Worm (Caenorhabditis elegans) whole organism, L3 larva: ENCODE measurements around the gene str-115.
"Not testable (repeated sequence)": the region's sequence is repeated elsewhere in the genome, so short reads cannot be mapped to it uniquely, and the experiment has no call there.

Experiments used
- R02D3.7 ChIP-seq: fragments of 150-350 bp; optimal IDR thresholded peaks from 2 replicates; lab custom pipeline; 2014; ENCODE audit warnings: missing biosample characterization, missing genetic modification characterization
- ceh-16 ChIP-seq: sonication (generic microtip); optimal IDR thresholded peaks from 2 replicates; lab custom pipeline; 2017; ENCODE audit warnings: missing biosample characterization, missing genetic modification characterization
- ceh-28 ChIP-seq: fragments of 150-350 bp; optimal IDR thresholded peaks from 2 replicates; lab custom pipeline; 2014; ENCODE audit warnings: missing biosample characterization, missing genetic modification reagents, missing genetic modification characterization
- ceh-82 ChIP-seq: fragments of 150-350 bp; optimal IDR thresholded peaks from 2 replicates; lab custom pipeline; 2014; ENCODE audit warnings: missing biosample characterization, missing genetic modification characterization
- ceh-9 ChIP-seq: sonication (generic microtip); optimal IDR thresholded peaks from 2 replicates; lab custom pipeline; 2018; ENCODE audit warnings: missing biosample characterization, missing genetic modification characterization
- egl-27 ChIP-seq: sonication (generic microtip); optimal IDR thresholded peaks from 4 replicates; lab custom pipeline; 2017; ENCODE audit warnings: missing biosample characterization, missing genetic modification reagents, missing genetic modification characterization
- elt-1 ChIP-seq: fragments of 150-350 bp; optimal IDR thresholded peaks from 2 replicates; lab custom pipeline; 2014; ENCODE audit warnings: missing biosample characterization, missing genetic modification characterization
- elt-2 ChIP-seq: sonication (generic microtip); optimal IDR thresholded peaks from 2 replicates; lab custom pipeline; 2016; ENCODE audit warnings: missing genetic modification reagents, mild to moderate bottlenecking, missing genetic modification characterization, missing compliant biosample characterization
- elt-3 ChIP-seq, 3 experiments: fragments of 150-350 bp in 1 of 3; sonication (generic microtip) in 2 of 3; optimal IDR thresholded peaks; 2 replicates in 2 of 3; 4 replicates in 1 of 3; lab custom pipeline; 2014 to 2017; ENCODE audit warnings: missing biosample characterization in 3 of 3, missing genetic modification characterization in 3 of 3
- eor-1 ChIP-seq, 2 experiments: fragments of 150-350 bp; optimal IDR thresholded peaks; 2 replicates each; lab custom pipeline; 2014 to 2018; ENCODE audit warnings: missing biosample characterization in 2 of 2, missing genetic modification characterization in 2 of 2
- fkh-10 ChIP-seq: sonication (generic microtip); optimal IDR thresholded peaks from 2 replicates; lab custom pipeline; 2017; ENCODE audit warnings: missing biosample characterization, missing genetic modification reagents, missing genetic modification characterization
- fkh-2 ChIP-seq: fragments of 150-350 bp; optimal IDR thresholded peaks from 2 replicates; lab custom pipeline; 2014; ENCODE audit warnings: missing biosample characterization, missing genetic modification reagents, missing genetic modification characterization
- hmg-11 ChIP-seq: sonication (generic microtip); optimal IDR thresholded peaks from 2 replicates; lab custom pipeline; 2016; ENCODE audit warnings: missing genetic modification characterization, missing compliant biosample characterization
- lin-15B ChIP-seq: fragments of 150-350 bp; optimal IDR thresholded peaks from 2 replicates; lab custom pipeline; 2014; ENCODE audit warnings: missing biosample characterization, missing genetic modification characterization
- lsy-12 ChIP-seq: sonication (generic microtip); optimal IDR thresholded peaks from 2 replicates; lab custom pipeline; 2016; ENCODE audit warnings: mild to moderate bottlenecking, missing genetic modification characterization, missing compliant biosample characterization
- mdl-1 ChIP-seq: fragments of 150-350 bp; optimal IDR thresholded peaks from 2 replicates; lab custom pipeline; 2014; ENCODE audit warnings: missing biosample characterization, missing genetic modification characterization
- mml-1 ChIP-seq: fragments of 150-350 bp; sonication (generic microtip); optimal IDR thresholded peaks from 3 replicates; lab custom pipeline; 2014; ENCODE audit warnings: missing biosample characterization, missing genetic modification characterization
- nhr-11 ChIP-seq: fragments of 150-350 bp; optimal IDR thresholded peaks from 2 replicates; lab custom pipeline; 2014; ENCODE audit warnings: missing biosample characterization, missing genetic modification characterization
- nhr-12 ChIP-seq: fragments of 150-350 bp; optimal IDR thresholded peaks from 2 replicates; lab custom pipeline; 2014; ENCODE audit warnings: missing biosample characterization, missing genetic modification characterization
- nhr-23 ChIP-seq: fragments of 150-350 bp; optimal IDR thresholded peaks from 2 replicates; lab custom pipeline; 2014; ENCODE audit warnings: missing biosample characterization, missing genetic modification reagents, missing genetic modification characterization
- nhr-237 ChIP-seq: fragments of 150-350 bp; optimal IDR thresholded peaks from 2 replicates; lab custom pipeline; 2014; ENCODE audit warnings: missing biosample characterization, missing genetic modification characterization
- nhr-25 ChIP-seq: sonication (generic microtip); optimal IDR thresholded peaks from 2 replicates; lab custom pipeline; 2017; ENCODE audit warnings: missing biosample characterization, missing genetic modification characterization
- nhr-28 ChIP-seq: fragments of 150-350 bp; optimal IDR thresholded peaks from 2 replicates; lab custom pipeline; 2014; ENCODE audit warnings: missing biosample characterization, missing genetic modification characterization
- nhr-67 ChIP-seq: fragments of 150-350 bp; optimal IDR thresholded peaks from 2 replicates; lab custom pipeline; 2014; ENCODE audit warnings: missing biosample characterization, missing genetic modification characterization
- nhr-76 ChIP-seq: fragments of 150-350 bp; sonication (generic microtip); optimal IDR thresholded peaks from 5 replicates; lab custom pipeline; 2014; ENCODE audit warnings: missing biosample characterization, missing genetic modification characterization
- pha-4 ChIP-seq: fragments of 150-350 bp; optimal IDR thresholded peaks from 2 replicates; lab custom pipeline; 2014; ENCODE audit warnings: missing biosample characterization, missing genetic modification reagents, missing genetic modification characterization
- skn-1 ChIP-seq: fragments of 150-350 bp; optimal IDR thresholded peaks from 2 replicates; lab custom pipeline; 2014; ENCODE audit warnings: missing biosample characterization, missing genetic modification characterization
- snpc-4 ChIP-seq: fragments of 150-350 bp; optimal IDR thresholded peaks from 2 replicates; lab custom pipeline; 2014; ENCODE audit warnings: missing biosample characterization, missing genetic modification characterization
- tbx-2 ChIP-seq: sonication (generic microtip); optimal IDR thresholded peaks from 2 replicates; lab custom pipeline; 2016; ENCODE audit warnings: mild to moderate bottlenecking, missing genetic modification characterization, missing compliant biosample characterization
- unc-39 ChIP-seq: sonication (generic microtip); optimal IDR thresholded peaks from 4 replicates; lab custom pipeline; 2017; ENCODE audit warnings: missing biosample characterization, missing genetic modification characterization
- unc-62 ChIP-seq: fragments of 150-350 bp; sonication (generic microtip); optimal IDR thresholded peaks from 4 replicates; lab custom pipeline; 2014; ENCODE audit warnings: missing biosample characterization, missing genetic modification reagents, missing genetic modification characterization
- zag-1 ChIP-seq: fragments of 150-350 bp; optimal IDR thresholded peaks from 2 replicates; lab custom pipeline; 2014; ENCODE audit warnings: missing biosample characterization, missing genetic modification characterization
- ztf-11 ChIP-seq: fragments of 150-350 bp; optimal IDR thresholded peaks from 2 replicates; lab custom pipeline; 2014; ENCODE audit warnings: missing biosample characterization, missing genetic modification characterization
- ztf-4 ChIP-seq: fragments of 150-350 bp; optimal IDR thresholded peaks from 2 replicates; lab custom pipeline; 2014; ENCODE audit warnings: missing biosample characterization, missing genetic modification characterization

The str-115 gene

DNA sequence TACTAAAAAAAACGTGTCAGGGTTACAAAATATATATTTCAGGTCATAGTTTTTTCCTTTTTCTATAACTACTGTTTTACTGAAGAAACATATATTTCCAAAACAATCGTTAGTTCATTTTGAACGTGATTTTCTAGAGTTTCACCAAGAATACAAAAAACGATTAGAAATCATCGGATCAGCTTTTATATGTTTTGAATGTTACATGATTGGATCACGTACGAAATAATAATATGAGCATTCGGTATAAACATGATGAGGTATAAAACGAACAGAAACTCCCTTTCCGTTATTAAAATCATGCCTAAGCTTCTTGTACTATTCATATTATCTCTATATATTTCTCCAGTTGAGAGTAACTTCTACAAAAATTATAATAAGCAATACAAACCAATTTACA lies 4.0 kb downstream of the str-115 start, which contains the start of gene clec-223:
clec-223 (plus strand) TSS at position 301 of the 400 bp plus-strand sequence.
- TF ChIP-seq egl-27, result no peak
- TF ChIP-seq, all 47 proteins: peak for 0

DNA sequence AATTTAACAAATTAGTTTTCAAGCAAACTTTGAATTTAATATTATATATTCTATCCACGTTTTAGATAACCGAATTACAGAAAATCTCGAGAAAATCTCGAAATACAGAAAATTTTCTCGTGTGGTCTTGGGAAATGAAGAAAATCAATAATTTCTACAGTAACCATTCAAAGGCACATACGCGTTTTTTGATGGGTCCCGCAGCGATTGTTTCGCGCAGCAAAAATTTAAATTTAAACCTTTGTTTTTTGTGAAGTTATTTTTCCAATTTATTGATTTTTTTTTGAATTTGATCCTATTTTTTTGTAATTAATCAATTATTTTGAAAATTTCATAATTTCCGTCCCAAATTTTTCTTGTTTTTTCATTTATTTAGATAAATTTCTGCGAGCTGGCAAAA lies 10.7 kb downstream of the str-115 start:
- TF ChIP-seq R02D3.7 (tag; lab: Kevin White, UChicago) (no peak), nhr-25 (tag; lab: Kevin White, UChicago) (no peak), fkh-2 (tag; lab: Kevin White, UChicago) (no peak), skn-1 (no peak), ceh-28 (no peak), nhr-28 (tag; lab: Kevin White, UChicago) (no peak), nhr-11 (tag; lab: Kevin White, UChicago) (no peak), unc-39 (tag; lab: Kevin White, UChicago) (no peak)
- TF ChIP-seq, all 47 proteins: peak for 0

DNA sequence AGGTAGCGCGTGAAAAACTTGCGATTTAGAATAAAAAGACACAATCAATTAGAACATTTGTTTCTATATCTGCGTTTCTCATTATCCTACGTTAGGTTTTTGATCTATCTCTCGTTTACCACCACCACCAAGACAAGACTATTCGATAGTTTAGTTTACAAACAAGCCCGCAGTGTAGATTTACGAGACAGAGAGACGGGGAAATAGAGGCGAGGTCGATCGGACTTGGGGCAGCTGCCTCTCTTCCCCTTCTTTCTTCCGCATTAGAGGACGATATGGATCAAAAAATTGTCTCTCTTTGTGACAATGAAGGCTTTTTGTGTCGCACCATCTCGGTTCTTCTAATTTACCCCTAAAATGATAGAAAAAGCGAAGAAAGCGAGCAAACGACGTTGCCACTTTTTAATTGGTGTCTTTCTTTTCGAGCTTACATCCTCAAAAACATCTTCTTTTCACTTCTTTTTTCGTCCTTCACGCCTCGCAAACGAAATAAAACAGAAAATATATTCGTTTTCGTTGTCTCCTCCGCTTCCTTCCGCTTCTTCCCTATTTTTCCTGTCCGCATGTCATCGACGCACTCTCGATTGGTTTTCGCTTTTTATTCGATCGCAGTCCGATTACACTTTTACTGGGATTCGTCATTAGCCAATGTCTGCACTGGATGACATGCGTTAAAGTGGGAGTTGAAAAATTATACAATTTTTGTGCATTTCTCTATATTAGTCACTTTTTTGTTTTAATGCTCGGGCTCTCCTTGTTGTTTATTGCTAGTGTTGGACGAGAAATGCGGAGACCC lies 12.7 kb downstream of the str-115 start:
- TF ChIP-seq R02D3.7 (tag; lab: Kevin White, UChicago), result peak; percentile 28
- TF ChIP-seq nhr-28 (tag; lab: Kevin White, UChicago), result no peak
- peak; percentile 49 for TF ChIP-seq ceh-28
- TF ChIP-seq nhr-25 (tag; lab: Kevin White, UChicago), result peak; percentile 45
- peak; percentile 33 for TF ChIP-seq nhr-23 (tag; lab: Kevin White, UChicago)
- TF ChIP-seq pha-4 (tag; lab: Kevin White, UChicago), result peak; percentile 39
- TF ChIP-seq hmg-11 (tag; lab: Kevin White, UChicago), result peak; percentile 20
- no peak for TF ChIP-seq skn-1

DNA sequence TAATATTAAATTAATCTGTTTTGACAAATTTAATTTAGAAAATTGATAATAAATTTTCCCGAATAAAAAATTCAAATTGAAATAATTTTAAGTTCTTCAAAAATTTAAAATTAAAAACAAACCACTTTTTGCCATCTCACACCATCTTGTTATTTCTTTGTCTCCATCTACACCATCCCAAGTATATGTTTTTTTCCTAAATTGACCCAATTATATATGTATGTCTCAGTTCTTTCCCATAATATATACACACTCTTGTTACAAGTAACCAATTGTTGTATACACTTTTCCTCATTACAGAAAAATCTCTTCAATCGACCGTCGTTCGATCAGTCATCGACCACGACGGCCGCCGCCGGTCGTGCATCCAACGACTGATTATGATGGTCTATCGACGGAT lies 13.4 kb downstream of the str-115 start, which contains the start of gene gly-20:
gly-20 (plus strand) TSS at position 301 of the 400 bp plus-strand sequence.
- TF ChIP-seq lin-15B (tag; lab: Kevin White, UChicago) (no peak), nhr-23 (tag; lab: Kevin White, UChicago) (no peak), skn-1 (no peak), tbx-2 (tag; lab: Kevin White, UChicago) (no peak), R02D3.7 (tag; lab: Kevin White, UChicago) (no peak), nhr-76 (tag; lab: Kevin White, UChicago) (no peak), ceh-28 (no peak), fkh-10 (GFP tag; lab: Kevin White, UChicago) (no peak), unc-62 (GFP tag; lab: Kevin White, UChicago) (no peak), nhr-11 (tag; lab: Kevin White, UChicago) (no peak), nhr-28 (tag; lab: Kevin White, UChicago) (no peak), nhr-67 (tag; lab: Kevin White, UChicago) (no peak), mml-1 (no peak), elt-2 (no peak), nhr-237 (tag; lab: Kevin White, UChicago) (no peak), mdl-1 (tag; lab: Kevin White, UChicago) (no peak), snpc-4 (tag; lab: Kevin White, UChicago) (no peak)

DNA sequence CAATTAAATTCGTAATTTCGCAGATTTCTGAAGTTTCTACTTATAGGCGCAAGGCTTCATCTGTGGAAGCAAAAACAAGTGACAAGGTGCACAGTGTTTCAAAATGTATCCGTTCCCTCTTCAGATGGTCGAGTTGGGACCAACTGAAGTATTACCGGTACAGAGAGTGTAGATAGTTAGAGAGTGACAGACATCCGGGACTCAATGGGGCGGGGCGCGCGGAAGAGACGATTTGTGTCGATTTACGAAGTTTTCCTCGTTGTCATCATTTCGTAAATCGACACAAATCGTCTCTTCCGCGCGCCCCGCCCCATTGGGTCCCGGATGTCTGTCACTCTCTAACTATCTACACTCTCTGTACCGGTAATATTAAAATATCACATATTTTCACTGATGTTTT lies 17.2 kb downstream of the str-115 start, which contains the start of gene C03E10.3:
C03E10.3 (plus strand) TSS at position 301 of the 400 bp plus-strand sequence.
- not testable (repeated sequence) for TF ChIP-seq nhr-12; nhr-23 (tag; lab: Kevin White, UChicago); zag-1 (tag; lab: Kevin White, UChicago)

DNA sequence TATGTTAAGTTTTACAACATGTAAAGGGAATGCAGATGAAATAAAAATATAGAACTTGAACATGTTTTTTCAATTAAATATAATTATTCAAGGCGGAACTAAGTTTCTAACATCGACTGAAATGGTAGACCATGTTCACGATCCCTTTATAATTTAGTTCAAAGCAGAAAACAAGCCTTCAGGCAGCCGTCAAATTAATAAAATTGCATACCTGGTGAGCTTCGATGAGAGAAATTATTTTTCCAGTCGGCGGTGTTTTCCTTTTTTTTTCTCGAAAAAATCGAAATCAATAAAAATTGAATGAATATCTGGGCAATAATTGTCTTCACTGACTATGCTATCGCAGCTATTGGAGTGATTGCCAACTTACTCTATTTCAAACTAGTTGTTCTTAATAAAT lies 22.0 kb downstream of the str-115 start, which contains the start of gene C03E10.1:
C03E10.1 (plus strand) TSS at position 301 of the 400 bp plus-strand sequence.
- TF ChIP-seq eor-1 (tag; optimal IDR thresholded peaks at IDR 0.05; lab: Kevin White, UChicago) (no peak), nhr-76 (tag; lab: Kevin White, UChicago) (no peak), elt-1 (tag; lab: Kevin White, UChicago) (no peak), egl-27 (no peak), pha-4 (tag; lab: Kevin White, UChicago) (no peak), ztf-11 (tag; lab: Kevin White, UChicago) (no peak), skn-1 (no peak), lsy-12 (no peak), ceh-16 (no peak), ceh-28 (no peak), ceh-9 (no peak), R02D3.7 (tag; lab: Kevin White, UChicago) (no peak), ceh-82 (tag; lab: Kevin White, UChicago) (no peak), unc-62 (GFP tag; lab: Kevin White, UChicago) (no peak), fkh-10 (GFP tag; lab: Kevin White, UChicago) (no peak), ztf-4 (tag; lab: Kevin White, UChicago) (no peak), elt-3 (tag; optimal IDR thresholded peaks at IDR 0.05; lab: Kevin White, UChicago) (no peak), lin-15B (tag; lab: Kevin White, UChicago) (no peak)
